Worm (Caenorhabditis elegans) whole organism, L3 larva: Measurements from ENCODE around the gene T20B12.5.

ENCODE experiments used
- ceh-16 ChIP-seq: sonication (generic microtip); optimal IDR thresholded peaks from 2 replicates; lab custom pipeline; 2017; ENCODE audit warnings: missing biosample characterization, missing genetic modification characterization
- ceh-82 ChIP-seq: fragments of 150-350 bp; optimal IDR thresholded peaks from 2 replicates; lab custom pipeline; 2014; ENCODE audit warnings: missing biosample characterization, missing genetic modification characterization
- ceh-9 ChIP-seq: sonication (generic microtip); optimal IDR thresholded peaks from 2 replicates; lab custom pipeline; 2018; ENCODE audit warnings: missing biosample characterization, missing genetic modification characterization
- mml-1 ChIP-seq: fragments of 150-350 bp; sonication (generic microtip); optimal IDR thresholded peaks from 3 replicates; lab custom pipeline; 2014; ENCODE audit warnings: missing biosample characterization, missing genetic modification characterization
- nhr-11 ChIP-seq: fragments of 150-350 bp; optimal IDR thresholded peaks from 2 replicates; lab custom pipeline; 2014; ENCODE audit warnings: missing biosample characterization, missing genetic modification characterization
- nhr-77 ChIP-seq: fragments of 150-350 bp; optimal IDR thresholded peaks from 2 replicates; lab custom pipeline; 2014; ENCODE audit warnings: missing biosample characterization, missing genetic modification characterization
- snpc-4 ChIP-seq: fragments of 150-350 bp; optimal IDR thresholded peaks from 2 replicates; lab custom pipeline; 2014; ENCODE audit warnings: missing biosample characterization, missing genetic modification characterization
- tbx-2 ChIP-seq: sonication (generic microtip); optimal IDR thresholded peaks from 2 replicates; lab custom pipeline; 2016; ENCODE audit warnings: mild to moderate bottlenecking, missing genetic modification characterization, missing compliant biosample characterization

DNA sequence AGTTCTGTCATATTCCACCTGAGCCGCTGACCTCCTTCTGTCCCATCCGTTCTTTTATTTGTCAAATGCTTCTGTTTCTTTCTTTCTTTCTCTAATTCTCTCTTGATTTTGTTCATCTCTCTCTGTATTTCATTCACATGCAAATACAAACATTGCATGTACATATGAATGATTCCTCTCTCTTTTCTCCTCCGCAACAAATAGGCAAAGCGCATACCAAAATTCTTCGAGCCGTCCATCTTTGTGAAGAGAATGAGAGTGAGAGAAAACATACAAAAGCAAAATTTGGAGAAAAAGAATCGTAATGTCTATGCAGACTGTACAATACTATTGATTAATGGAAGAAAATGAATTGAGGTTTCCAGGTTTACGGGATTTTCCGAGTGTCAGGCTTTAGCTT lies 49.6 kb downstream of the T20B12.5 start:
- no peak for TF ChIP-seq tbx-2 (tag; lab: Kevin White, UChicago)
- TF ChIP-seq snpc-4 (tag; lab: Kevin White, UChicago) = no peak
- TF ChIP-seq ceh-82 (tag; lab: Kevin White, UChicago) = no peak
- TF ChIP-seq mml-1 = no peak
- no peak for TF ChIP-seq ceh-16
- TF ChIP-seq ceh-9 (tag; lab: Kevin White, UChicago) = no peak
- no peak for TF ChIP-seq nhr-11 (tag; lab: Kevin White, UChicago)
- TF ChIP-seq nhr-77 (tag; lab: Kevin White, UChicago) = no peak
